Worm (Caenorhabditis elegans) whole organism, young adult: ENCODE measurements around the gene C47E12.11.

Source experiments
- B0019.2 ChIP-seq: fragments of 200-800 bp; sonication (Bioruptor generic); conservative IDR thresholded peaks from 2 replicates; pipeline ENCODE4 v1.3.6; 2022; ENCODE audit warnings: missing genetic modification reagents, missing genetic modification characterization, missing compliant biosample characterization
- C06A6.2 ChIP-seq: fragments of 200-800 bp; sonication (Bioruptor generic); conservative IDR thresholded peaks from 2 replicates; pipeline ENCODE4 v1.3.6; 2022; ENCODE audit warnings: missing genetic modification characterization, missing compliant biosample characterization
- C17E4.6 ChIP-seq: fragments of 200-800 bp; sonication (Bioruptor generic); IDR thresholded peaks from 2 replicates; pipeline ENCODE4 v1.3.6; 2022; ENCODE audit warnings: missing genetic modification reagents, missing genetic modification characterization, missing compliant biosample characterization
- F52B5.7 ChIP-seq: sonication (generic microtip); optimal IDR thresholded peaks from 2 replicates; lab custom pipeline; 2016; ENCODE audit warnings: mild to moderate bottlenecking, missing genetic modification characterization, missing compliant biosample characterization
- F55B11.4 ChIP-seq: sonication (generic microtip); optimal IDR thresholded peaks from 2 replicates; lab custom pipeline; 2016; ENCODE audit warnings: missing compliant biosample characterization, missing genetic modification characterization, borderline replicate concordance; ENCODE audit not compliant: insufficient read depth
- F57A8.1 ChIP-seq: fragments of 200-800 bp; sonication (Bioruptor generic); optimal IDR thresholded peaks from 2 replicates; lab custom pipeline; 2018; ENCODE audit warnings: mild to moderate bottlenecking, missing genetic modification characterization, moderate library complexity, missing compliant biosample characterization
- K11D2.4 ChIP-seq: fragments of 200-800 bp; sonication (Bioruptor generic); IDR thresholded peaks from 2 replicates; pipeline ENCODE4 v1.3.6; 2022; ENCODE audit warnings: missing genetic modification reagents, missing genetic modification characterization, missing compliant biosample characterization
- Y79H2A.3 ChIP-seq: fragments of 200-800 bp; sonication (Bioruptor generic); conservative IDR thresholded peaks from 2 replicates; pipeline ENCODE4 v1.3.6; 2022; ENCODE audit warnings: missing genetic modification reagents, missing genetic modification characterization, missing compliant biosample characterization
- ZK185.1 ChIP-seq: sonication (generic microtip); optimal IDR thresholded peaks from 2 replicates; lab custom pipeline; 2016; ENCODE audit warnings: mild to moderate bottlenecking, missing genetic modification characterization, missing compliant biosample characterization; ENCODE audit not compliant: poor library complexity, severe bottlenecking
- athp-1 ChIP-seq: sonication (generic microtip); optimal IDR thresholded peaks from 2 replicates; lab custom pipeline; 2017; ENCODE audit warnings: mild to moderate bottlenecking, missing genetic modification characterization, missing compliant biosample characterization
- attf-6 ChIP-seq: fragments of 200-800 bp; sonication (Bioruptor generic); IDR thresholded peaks from 2 replicates; pipeline ENCODE4 v1.3.6; 2022; ENCODE audit warnings: missing genetic modification reagents, missing genetic modification characterization, missing compliant biosample characterization
- ccch-3 ChIP-seq: fragments of 200-800 bp; sonication (Bioruptor generic); optimal IDR thresholded peaks from 2 replicates; lab custom pipeline; 2018; ENCODE audit warnings: mild to moderate bottlenecking, missing genetic modification characterization, missing compliant biosample characterization
- ceh-91 ChIP-seq: fragments of 200-800 bp; sonication (Bioruptor generic); IDR thresholded peaks from 2 replicates; pipeline ENCODE4 v1.3.6; 2022; ENCODE audit warnings: missing genetic modification reagents, missing genetic modification characterization, missing compliant biosample characterization
- chd-7 ChIP-seq: sonication (generic microtip); optimal IDR thresholded peaks from 2 replicates; lab custom pipeline; 2016; ENCODE audit warnings: mild to moderate bottlenecking, missing genetic modification characterization, moderate library complexity, missing compliant biosample characterization
- die-1 ChIP-seq: sonication (generic microtip); optimal IDR thresholded peaks from 2 replicates; lab custom pipeline; 2016; ENCODE audit warnings: missing genotype, mild to moderate bottlenecking, missing genetic modification characterization, missing compliant biosample characterization
- dox-1 ChIP-seq: fragments of 200-800 bp; sonication (Bioruptor generic); IDR thresholded peaks from 2 replicates; pipeline ENCODE4 v1.3.6; 2022; ENCODE audit warnings: missing genetic modification reagents, missing genetic modification characterization, missing compliant biosample characterization
- efl-1 ChIP-seq: fragments of 150-350 bp; optimal IDR thresholded peaks from 2 replicates; lab custom pipeline; 2014; ENCODE audit warnings: missing biosample characterization, missing genetic modification reagents, missing genetic modification characterization
- egrh-3 ChIP-seq: fragments of 200-800 bp; sonication (Bioruptor generic); IDR thresholded peaks from 2 replicates; pipeline ENCODE4 v1.3.6; 2022; ENCODE audit warnings: missing genetic modification reagents, missing genetic modification characterization, missing compliant biosample characterization
- fkh-3 ChIP-seq: sonication (generic microtip); optimal IDR thresholded peaks from 2 replicates; lab custom pipeline; 2016; ENCODE audit warnings: mild to moderate bottlenecking, missing genetic modification characterization, missing compliant biosample characterization
- hlh-26 ChIP-seq: fragments of 200-800 bp; sonication (Bioruptor generic); conservative IDR thresholded peaks from 2 replicates; pipeline ENCODE4 v1.3.6; 2022; ENCODE audit warnings: missing genetic modification reagents, missing genetic modification characterization, missing compliant biosample characterization
- let-526 ChIP-seq: fragments of 200-800 bp; sonication (Bioruptor generic); IDR thresholded peaks from 2 replicates; pipeline ENCODE4 v1.3.6; 2022; ENCODE audit warnings: missing genetic modification reagents, missing genetic modification characterization, missing compliant biosample characterization
- lin-26 ChIP-seq: fragments of 200-800 bp; sonication (Bioruptor generic); IDR thresholded peaks from 2 replicates; pipeline ENCODE4 v1.3.6; 2022; ENCODE audit warnings: missing genetic modification reagents, missing genetic modification characterization, missing compliant biosample characterization
- lsl-1 ChIP-seq: fragments of 200-800 bp; sonication (Bioruptor generic); optimal IDR thresholded peaks from 2 replicates; lab custom pipeline; 2018; ENCODE audit warnings: mild to moderate bottlenecking, missing genetic modification characterization, moderate library complexity, missing compliant biosample characterization
- mcd-1 ChIP-seq: fragments of 200-800 bp; sonication (Bioruptor generic); IDR thresholded peaks from 2 replicates; pipeline ENCODE4 v1.3.6; 2022; ENCODE audit warnings: missing genetic modification reagents, missing genetic modification characterization, missing compliant biosample characterization
- nfya-1 ChIP-seq: sonication (generic microtip); optimal IDR thresholded peaks from 2 replicates; lab custom pipeline; 2017; ENCODE audit warnings: antibody characterized with exemption, missing compliant biosample characterization, missing genetic modification characterization, borderline replicate concordance; ENCODE audit not compliant: insufficient read depth
- nhr-80 ChIP-seq: sonication (generic microtip); optimal IDR thresholded peaks from 2 replicates; lab custom pipeline; 2016; ENCODE audit warnings: missing genetic modification characterization, missing compliant biosample characterization
- pbrm-1 ChIP-seq: fragments of 200-800 bp; sonication (Bioruptor generic); IDR thresholded peaks from 2 replicates; pipeline ENCODE4 v1.3.6; 2022; ENCODE audit warnings: missing genetic modification reagents, missing genetic modification characterization, missing compliant biosample characterization
- pha-4 ChIP-seq: fragments of 150-350 bp; sonication (generic microtip); optimal IDR thresholded peaks from 2 replicates; lab custom pipeline; 2014; ENCODE audit warnings: missing biosample characterization, missing genetic modification reagents, missing genetic modification characterization
- sdz-38 ChIP-seq: sonication (generic microtip); optimal IDR thresholded peaks from 2 replicates; lab custom pipeline; 2016; ENCODE audit warnings: missing genotype, missing genetic modification characterization, missing compliant biosample characterization
- sea-2 ChIP-seq: fragments of 200-800 bp; sonication (Bioruptor generic); IDR thresholded peaks from 2 replicates; pipeline ENCODE4 v1.3.6; 2022; ENCODE audit warnings: missing genetic modification characterization, missing compliant biosample characterization
- snpc-1.1 ChIP-seq: sonication (generic microtip); optimal IDR thresholded peaks from 2 replicates; lab custom pipeline; 2017; ENCODE audit warnings: missing genetic modification characterization, mild to moderate bottlenecking, missing compliant biosample characterization, antibody characterized with exemption, moderate library complexity, missing genotype, missing genetic modification reagents; ENCODE audit not compliant: insufficient read depth
- unc-62 ChIP-seq: fragments of 150-350 bp; optimal IDR thresholded peaks from 2 replicates; lab custom pipeline; 2014; ENCODE audit warnings: missing biosample characterization, missing genetic modification reagents, missing genetic modification characterization
- xnd-1 ChIP-seq: sonication (generic microtip); optimal IDR thresholded peaks from 2 replicates; lab custom pipeline; 2016; ENCODE audit warnings: missing genotype, missing genetic modification reagents, missing genetic modification characterization, missing compliant biosample characterization
- ztf-18 ChIP-seq: sonication (generic microtip); optimal IDR thresholded peaks from 2 replicates; lab custom pipeline; 2016; ENCODE audit warnings: missing genotype, mild to moderate bottlenecking, missing genetic modification characterization, missing compliant biosample characterization
- ztf-25 ChIP-seq: fragments of 200-800 bp; sonication (Bioruptor generic); IDR thresholded peaks from 2 replicates; pipeline ENCODE4 v1.3.6; 2022; ENCODE audit warnings: missing genetic modification reagents, missing genetic modification characterization, missing compliant biosample characterization

Gene C47E12.11

DNA sequence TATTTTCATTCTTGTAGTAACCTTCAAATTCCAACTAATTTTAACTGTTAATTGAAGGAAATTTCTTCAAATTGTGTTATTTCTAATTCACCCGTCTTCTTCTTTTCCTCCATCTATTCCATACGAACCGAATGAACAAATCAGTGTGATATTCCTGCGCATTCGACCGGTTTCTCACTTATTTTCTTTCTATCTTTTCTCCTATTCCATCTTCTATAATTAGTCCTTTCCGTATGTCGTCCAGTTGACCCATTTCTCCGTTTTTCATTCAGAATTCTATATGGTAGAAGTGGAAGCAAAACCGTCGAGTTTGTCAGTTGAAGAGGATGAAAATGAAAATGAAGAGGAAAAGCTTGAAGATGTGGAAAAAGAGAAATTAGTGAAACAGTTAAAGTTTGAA is 40.3 kb downstream of the C47E12.11 start, which contains the start of gene magu-4:
TSS of gene magu-4 (plus strand) at position 218 of the 400 bp plus-strand sequence.
- TF ChIP-seq lin-26 (GFP tag; lab: Robert Waterston, UW) (no peak), sdz-38 (tag; lab: Kevin White, UChicago) (no peak), ztf-25 (GFP tag; lab: Robert Waterston, UW) (no peak), sea-2 (GFP tag; lab: Robert Waterston, UW) (no peak), efl-1 (GFP tag; lab: Kevin White, UChicago) (no peak), chd-7 (tag; lab: Kevin White, UChicago) (no peak), ccch-3 (GFP tag; lab: Kevin White, UChicago) (no peak), B0019.2 (GFP tag; lab: Robert Waterston, UW) (no peak), nfya-1 (tag; lab: Kevin White, UChicago) (no peak), nhr-80 (tag; lab: Kevin White, UChicago) (no peak)

ce11 chrIV:10016977-10017376 is 47.8 kb downstream of the C47E12.11 start, which contains the start of gene ent-7:
ent-7 (plus strand) TSS chrIV:10017277.
- no peak for TF ChIP-seq dox-1
- TF ChIP-seq pha-4 (tag; lab: Kevin White, UChicago): no peak
- no peak for TF ChIP-seq pbrm-1 (GFP tag; lab: Robert Waterston, UW)
- no peak for TF ChIP-seq mcd-1 (GFP tag; lab: Robert Waterston, UW)
- TF ChIP-seq ZK185.1 (tag; lab: Kevin White, UChicago): no peak
- TF ChIP-seq F57A8.1: no peak
- no peak for TF ChIP-seq egrh-3 (GFP tag; lab: Robert Waterston, UW)
- TF ChIP-seq F55B11.4 (tag; lab: Kevin White, UChicago): no peak
- no peak for TF ChIP-seq hlh-26 (GFP tag; lab: Robert Waterston, UW)
- no peak for TF ChIP-seq fkh-3 (tag; lab: Kevin White, UChicago)
- TF ChIP-seq C17E4.6 (GFP tag; lab: Robert Waterston, UW): no peak

- TF ChIP-seq Y79H2A.3 (GFP tag; lab: Robert Waterston, UW): no peak
- no peak for TF ChIP-seq ztf-18 (tag; lab: Kevin White, UChicago)
- no peak for TF ChIP-seq C06A6.2 (GFP tag; lab: Robert Waterston, UW)
- no peak for TF ChIP-seq attf-6 (GFP tag; lab: Robert Waterston, UW)
- no peak for TF ChIP-seq lin-26 (GFP tag; lab: Robert Waterston, UW)
- no peak for TF ChIP-seq xnd-1
- no peak for TF ChIP-seq hlh-26 (GFP tag; lab: Robert Waterston, UW)
- TF ChIP-seq athp-1: no peak
- TF ChIP-seq K11D2.4 (GFP tag; lab: Robert Waterston, UW): no peak
- TF ChIP-seq die-1: no peak
- TF ChIP-seq F52B5.7: no peak
- TF ChIP-seq pbrm-1 (GFP tag; lab: Robert Waterston, UW): no peak
- no peak for TF ChIP-seq let-526
- no peak for TF ChIP-seq unc-62
- no peak for TF ChIP-seq ceh-91 (GFP tag; lab: Robert Waterston, UW)
- TF ChIP-seq lsl-1 (GFP tag; lab: Kevin White, UChicago): no peak
- TF ChIP-seq chd-7 (tag; lab: Kevin White, UChicago): no peak
- no peak for TF ChIP-seq mcd-1 (GFP tag; lab: Robert Waterston, UW)
- TF ChIP-seq snpc-1.1: no peak
These were observed 48.4 kb downstream of the C47E12.11 start, which contains the start of gene F44D12.2 for ce11 chrIV:10017633-10018032. F44D12.2 (minus strand) TSS chrIV:10017733.
